Fruit fly (Drosophila melanogaster) whole organism: ENCODE measurements around the gene CG32365.

Source experiments
- CG8478 ChIP-seq: fragments of >200 bp; optimal IDR thresholded peaks from 2 replicates; lab custom pipeline; 2018; ENCODE audit warnings: inconsistent platforms
- Dll ChIP-seq: fragments of >200 bp; optimal IDR thresholded peaks from 2 replicates; lab custom pipeline; 2017
- EcR ChIP-seq, 2 experiments: fragments of >200 bp; optimal IDR thresholded peaks; 2 replicates each; lab custom pipeline; 2017; ENCODE audit warnings: missing biosample characterization in 2 of 2, missing genetic modification characterization in 2 of 2, missing genetic modification reagents in 2 of 2
- pan ChIP-seq: fragments of >200 bp; optimal IDR thresholded peaks from 2 replicates; lab custom pipeline; 2017
- psq ChIP-seq: fragments of >200 bp; optimal IDR thresholded peaks from 2 replicates; lab custom pipeline; 2017
- usp ChIP-seq: fragments of >200 bp; optimal IDR thresholded peaks from 2 replicates; lab custom pipeline; 2017; ENCODE audit warnings: missing biosample characterization, missing genetic modification characterization, mixed read lengths

Gene CG32365

DNA sequence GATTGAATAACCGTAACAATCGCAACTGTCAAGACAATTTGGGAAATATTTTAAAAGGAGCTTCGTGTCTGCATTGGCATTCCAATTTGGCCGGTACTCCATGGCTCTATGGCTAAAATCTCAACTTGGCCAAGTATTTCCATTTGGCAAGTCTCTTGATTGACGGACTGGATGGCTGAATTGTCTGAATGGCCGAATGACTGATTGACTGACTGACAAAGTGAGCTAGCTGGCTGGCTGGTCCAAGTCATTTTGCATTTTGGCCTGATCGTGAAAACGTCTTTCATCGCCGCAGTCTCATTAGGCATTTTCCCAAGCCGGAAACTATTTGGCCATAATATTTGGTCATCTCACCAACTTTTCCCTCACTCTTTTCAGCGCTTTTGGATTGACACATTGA is 5.7 kb downstream of the CG32365 start:
- TF ChIP-seq EcR (GFP tag; optimal IDR thresholded peaks at IDR 0.05; lab: Kevin White, UChicago) (no peak), CG8478 (lab: Kevin White, UChicago) (no peak), Dll (lab: Kevin White, UChicago) (no peak), psq (no peak), usp (no peak), pan (lab: Kevin White, UChicago) (no peak)

DNA sequence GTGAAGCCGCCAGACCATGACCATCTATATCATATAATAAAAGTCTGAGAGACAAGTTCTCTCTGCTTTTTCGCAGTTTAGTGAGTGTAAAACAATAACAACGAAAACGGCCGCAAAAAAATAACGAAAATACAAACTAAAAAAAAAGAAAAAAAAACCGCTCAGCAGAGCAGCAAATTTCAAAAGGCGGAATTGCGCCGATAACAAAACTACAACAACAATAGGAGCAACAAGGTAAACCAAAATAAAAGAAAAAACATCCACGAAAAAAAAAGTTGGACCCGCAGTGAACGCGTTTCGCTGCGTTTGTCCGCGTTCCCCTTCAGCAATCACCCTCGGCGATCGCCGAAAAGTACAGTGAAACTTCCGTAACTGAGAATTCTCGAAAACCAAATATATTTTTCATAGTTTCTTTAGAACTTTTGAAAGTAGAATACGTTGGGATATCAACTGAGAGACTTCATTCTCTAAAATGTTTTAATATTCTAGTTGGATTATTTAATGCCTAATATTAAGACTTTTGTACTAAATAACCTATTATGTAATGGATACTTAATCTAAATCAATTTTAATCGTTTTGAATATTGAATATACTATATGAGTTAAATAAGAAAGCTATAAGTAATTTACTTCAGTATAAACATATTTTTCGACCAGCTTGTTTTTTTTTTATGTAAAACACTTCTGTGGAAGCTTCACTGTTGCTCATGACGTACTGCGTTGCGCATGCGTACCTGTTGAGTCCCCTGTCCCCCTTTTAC is 6.9 kb downstream of the CG32365 start:
- TF ChIP-seq Dll (lab: Kevin White, UChicago) (no peak), CG8478 (lab: Kevin White, UChicago) (no peak), pan (lab: Kevin White, UChicago) (no peak), usp (no peak), EcR (GFP tag; optimal IDR thresholded peaks at IDR 0.05; lab: Kevin White, UChicago) (no peak), psq (no peak)

DNA sequence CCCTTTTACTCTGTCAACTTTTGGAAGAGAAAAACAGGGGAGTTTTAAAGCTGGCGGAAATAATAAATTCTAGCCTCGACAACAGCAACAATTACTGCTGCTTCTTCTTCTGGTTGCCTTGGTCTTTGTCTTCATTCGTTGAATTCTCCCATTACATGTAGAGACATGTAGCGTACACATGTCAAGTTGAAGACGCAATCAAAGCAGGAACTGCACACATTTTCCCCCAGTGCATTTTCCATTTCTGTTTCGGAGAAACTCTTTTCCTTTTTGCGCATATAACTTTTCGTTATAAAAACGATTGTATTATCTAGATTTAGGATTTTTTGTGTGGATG is 7.5 kb downstream of the CG32365 start:
- TF ChIP-seq Dll (lab: Kevin White, UChicago) (no peak), pan (lab: Kevin White, UChicago) (no peak), usp (no peak), psq (no peak), CG8478 (lab: Kevin White, UChicago) (no peak), EcR (GFP tag; optimal IDR thresholded peaks at IDR 0.05; lab: Kevin White, UChicago) (no peak)

DNA sequence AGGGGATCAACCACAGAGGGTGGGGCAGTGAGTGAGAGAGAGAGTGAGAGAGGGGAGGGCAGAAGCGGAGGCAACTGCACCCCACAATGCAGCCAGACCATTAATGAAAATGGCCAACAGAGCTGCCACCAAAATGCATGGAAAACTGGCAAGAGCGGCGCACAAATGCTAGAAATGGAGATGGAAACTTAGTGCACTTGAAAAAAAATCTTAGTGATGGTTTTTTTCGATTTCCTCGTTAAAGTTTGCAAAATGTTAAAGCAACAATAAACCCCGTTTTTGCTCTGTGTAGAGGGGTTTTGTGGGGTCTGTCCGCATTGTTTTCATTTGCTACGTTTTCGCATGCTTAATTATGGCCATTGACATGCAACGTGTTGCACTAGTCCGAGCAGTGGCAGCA is 8.6 kb downstream of the CG32365 start:
- TF ChIP-seq CG8478 (lab: Kevin White, UChicago) (no peak), psq (no peak), Dll (lab: Kevin White, UChicago) (no peak), EcR (GFP tag; optimal IDR thresholded peaks at IDR 0.05; lab: Kevin White, UChicago) (no peak), pan (lab: Kevin White, UChicago) (no peak), usp (no peak)

DNA sequence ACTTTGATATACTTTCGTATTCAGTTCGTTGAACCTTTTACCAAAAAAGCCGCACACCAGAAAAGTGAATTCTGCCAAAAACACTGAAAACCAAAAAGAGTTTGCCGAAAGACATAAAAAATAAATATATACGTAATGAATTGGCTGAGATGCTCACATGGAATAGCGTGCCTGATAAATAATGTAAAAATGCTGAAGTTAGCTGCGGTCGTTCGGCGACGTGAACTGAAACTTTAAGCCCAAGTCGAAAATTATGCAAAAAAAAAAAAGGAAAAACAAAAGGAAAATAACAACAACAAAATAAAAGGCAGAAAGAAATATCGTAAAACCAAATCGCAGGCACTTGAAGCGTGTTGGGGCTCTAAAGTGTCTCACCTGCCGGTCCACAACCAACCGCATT is 10.8 kb downstream of the CG32365 start:
- TF ChIP-seq pan (lab: Kevin White, UChicago) (no peak), CG8478 (lab: Kevin White, UChicago) (no peak), usp (no peak), psq (no peak), EcR (GFP tag; optimal IDR thresholded peaks at IDR 0.05; lab: Kevin White, UChicago) (no peak), Dll (lab: Kevin White, UChicago) (no peak)

DNA sequence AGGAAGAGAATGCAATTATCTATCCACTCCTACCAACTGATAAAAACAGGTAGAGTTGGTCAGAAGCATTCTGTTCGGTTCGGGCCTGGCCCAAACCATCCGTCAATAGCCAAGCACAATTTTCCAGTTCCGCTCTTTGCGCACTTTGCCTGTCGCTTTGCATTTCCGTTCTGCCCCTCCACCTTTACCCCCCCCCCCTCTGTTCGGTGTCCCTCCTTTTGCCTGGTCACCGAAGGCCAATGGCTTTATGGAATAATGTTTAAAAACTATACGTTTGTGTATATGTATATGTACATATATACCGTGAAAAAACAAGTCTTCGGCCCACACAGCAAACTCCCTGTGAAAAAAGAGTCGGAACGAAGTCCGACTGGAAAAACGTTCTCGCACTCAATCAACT is 12.3 kb downstream of the CG32365 start:
- TF ChIP-seq CG8478 (lab: Kevin White, UChicago) (no peak), pan (lab: Kevin White, UChicago) (no peak), psq (no peak), Dll (lab: Kevin White, UChicago) (no peak), EcR (GFP tag; optimal IDR thresholded peaks at IDR 0.05; lab: Kevin White, UChicago) (no peak), usp (no peak)

dm6 chr3L:7882105-7882504 is 13.3 kb downstream of the CG32365 start:
- TF ChIP-seq EcR (GFP tag; optimal IDR thresholded peaks at IDR 0.05; lab: Kevin White, UChicago) = no peak
- TF ChIP-seq CG8478 (lab: Kevin White, UChicago) = no peak
- TF ChIP-seq psq = no peak
- no peak for TF ChIP-seq Dll (lab: Kevin White, UChicago)
- no peak for TF ChIP-seq usp

DNA sequence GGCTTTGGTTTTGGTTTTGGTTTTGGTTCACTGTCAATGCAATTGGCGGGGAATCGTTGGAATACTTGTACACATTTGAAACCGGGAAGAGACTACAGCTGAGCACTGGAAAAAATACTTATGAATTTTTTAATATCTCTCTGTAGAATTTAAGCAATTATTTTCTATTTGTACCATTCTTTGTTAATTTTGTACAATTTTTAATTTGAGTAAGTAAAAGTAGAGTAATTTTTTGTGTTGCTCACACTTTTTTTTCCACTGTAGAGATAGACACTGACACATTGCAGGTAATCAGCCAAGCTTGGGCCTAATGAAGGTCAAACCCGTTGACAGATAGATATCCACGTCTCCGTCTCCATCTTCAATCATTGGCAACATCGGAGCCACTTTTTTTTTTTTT is 14.5 kb downstream of the CG32365 start:
- TF ChIP-seq psq = no peak
- TF ChIP-seq Dll (lab: Kevin White, UChicago) = no peak
- no peak for TF ChIP-seq pan (lab: Kevin White, UChicago)
- TF ChIP-seq EcR (GFP tag; optimal IDR thresholded peaks at IDR 0.05; lab: Kevin White, UChicago) = no peak
- no peak for TF ChIP-seq CG8478 (lab: Kevin White, UChicago)
- no peak for TF ChIP-seq usp

DNA sequence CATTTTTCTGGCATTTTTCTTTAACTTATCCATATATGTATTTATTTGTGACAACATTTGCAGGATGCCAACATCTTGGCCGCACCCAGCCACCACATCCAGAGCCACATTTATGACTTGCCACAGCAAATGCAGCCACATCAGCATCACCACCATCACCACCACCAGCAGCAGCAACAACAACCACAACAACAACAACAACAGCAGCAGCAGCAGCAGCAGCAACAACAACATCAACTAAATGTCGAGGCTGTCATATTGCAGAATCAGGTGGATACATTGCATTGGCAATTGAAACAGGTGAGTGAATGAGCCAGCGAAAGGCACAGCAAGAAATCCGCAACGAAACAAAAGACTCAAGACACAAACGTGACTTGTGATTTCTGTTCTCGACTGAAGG is 21.1 kb downstream of the CG32365 start:
- TF ChIP-seq usp (no peak), Dll (lab: Kevin White, UChicago) (no peak), EcR (GFP tag; optimal IDR thresholded peaks at IDR 0.05; lab: Kevin White, UChicago) (no peak), pan (lab: Kevin White, UChicago) (no peak)

- TF ChIP-seq psq (no peak), pan (lab: Kevin White, UChicago) (no peak), CG8478 (lab: Kevin White, UChicago) (no peak), usp (no peak), Dll (lab: Kevin White, UChicago) (no peak), EcR (GFP tag; optimal IDR thresholded peaks at IDR 0.05; lab: Kevin White, UChicago) (no peak)
Measured at dm6 chr3L:7890567-7890966, 21.7 kb downstream of the CG32365 start.

dm6 chr3L:7893840-7894239 is 25.0 kb downstream of the CG32365 start:
- TF ChIP-seq Dll (lab: Kevin White, UChicago) (no peak), usp (no peak), EcR (GFP tag; optimal IDR thresholded peaks at IDR 0.05; lab: Kevin White, UChicago) (no peak), pan (lab: Kevin White, UChicago) (no peak), psq (no peak), CG8478 (lab: Kevin White, UChicago) (no peak)

dm6 chr3L:7894580-7894979 is 25.7 kb downstream of the CG32365 start, which contains the start of gene eIF4E5:
Gene eIF4E5, plus strand, starts transcription at chr3L:7894880.
- no peak for TF ChIP-seq psq
- no peak for TF ChIP-seq EcR (GFP tag; optimal IDR thresholded peaks at IDR 0.05; lab: Kevin White, UChicago)
